Worm (Caenorhabditis elegans): ENCODE measurements around the gene ZK829.9.

- TF ChIP-seq rbr-2 (tag; optimal IDR thresholded peaks at IDR 0.05) (no peak), lsy-2 (tag; optimal IDR thresholded peaks at IDR 0.05) (no peak), tag-97 (GFP tag; IDR thresholded peaks at IDR 0.05) (no peak), nhr-41 (GFP tag; IDR thresholded peaks at IDR 0.05) (no peak), duxl-1 (tag; optimal IDR thresholded peaks at IDR 0.05; ENCODE audit: poor library complexity) (no peak), pqm-1 (tag; optimal IDR thresholded peaks at IDR 0.05) (no peak), ceh-32 (tag; optimal IDR thresholded peaks at IDR 0.05; ENCODE audit: poor library complexity) (no peak), zfp-2 (tag; optimal IDR thresholded peaks at IDR 0.05) (no peak), ztf-11 (tag; optimal IDR thresholded peaks at IDR 0.05) (no peak)
Observed at ce11 chrIV:11942313-11942712, 28.0 kb upstream of the ZK829.9 start, which contains the start of gene ZK829.1.
